Worm (Caenorhabditis elegans) whole organism, midembryonic: ENCODE results near the gene ptr-24.

Experiments used
- ref-1 ChIP-seq: fragments of 200-800 bp; sonication (Bioruptor generic); conservative IDR thresholded peaks from 2 replicates; pipeline ENCODE4 v1.3.6; 2022; ENCODE audit warnings: missing genetic modification reagents, missing genetic modification characterization, missing compliant biosample characterization
- tab-1 ChIP-seq: fragments of 200-800 bp; sonication (Bioruptor generic); IDR thresholded peaks from 2 replicates; pipeline ENCODE4 v1.3.6; 2022; ENCODE audit warnings: missing genetic modification characterization, missing compliant biosample characterization
- ztf-29 ChIP-seq: fragments of 200-800 bp; sonication (Bioruptor generic); IDR thresholded peaks from 2 replicates; pipeline ENCODE4 v1.3.6; 2022; ENCODE audit warnings: missing genetic modification reagents, missing genetic modification characterization, missing compliant biosample characterization

- TF ChIP-seq ztf-29 (GFP tag; lab: Robert Waterston, UW) (no peak), ref-1 (GFP tag; lab: Robert Waterston, UW) (no peak), tab-1 (GFP tag; lab: Robert Waterston, UW) (no peak)
These were observed 22.0 kb downstream of the ptr-24 start for ce11 chrX:13359800-13360199.
